Worm (Caenorhabditis elegans) whole organism, early embryonic: ENCODE data around the gene rde-12.

Experiments
- B0310.2 ChIP-seq: sonication (generic microtip); optimal IDR thresholded peaks from 2 replicates; lab custom pipeline; 2016; ENCODE audit warnings: mild to moderate bottlenecking, missing genetic modification characterization, missing compliant biosample characterization
- F13C5.2 ChIP-seq: sonication (generic microtip); optimal IDR thresholded peaks from 2 replicates; lab custom pipeline; 2017; ENCODE audit warnings: mild to moderate bottlenecking, missing genetic modification characterization, inconsistent platforms, missing compliant biosample characterization
- ama-1 ChIP-seq: fragments of 150-350 bp; optimal IDR thresholded peaks from 2 replicates; lab custom pipeline; 2014
- hnd-1 ChIP-seq: sonication (generic microtip); optimal IDR thresholded peaks from 2 replicates; lab custom pipeline; 2016; ENCODE audit warnings: missing genetic modification characterization, missing compliant biosample characterization
- scrt-1 ChIP-seq: fragments of 200-800 bp; sonication (Bioruptor generic); IDR thresholded peaks from 2 replicates; pipeline ENCODE4 v1.3.6; 2022; ENCODE audit warnings: missing genetic modification characterization, missing compliant biosample characterization
- tbx-37 ChIP-seq: fragments of 200-800 bp; sonication (Bioruptor generic); conservative IDR thresholded peaks from 2 replicates; pipeline ENCODE4 v1.3.6; 2022; ENCODE audit warnings: missing genetic modification reagents, missing genetic modification characterization, missing compliant biosample characterization

- TF ChIP-seq F13C5.2 (tag; lab: Kevin White, UChicago) (no peak), ama-1 (lab: Kevin White, UChicago) (no peak), tbx-37 (no peak), hnd-1 (tag; lab: Kevin White, UChicago) (no peak), scrt-1 (GFP tag; lab: Robert Waterston, UW) (no peak), B0310.2 (tag; lab: Kevin White, UChicago) (no peak)
Observed at ce11 chrV:13647185-13647584, 18.0 kb upstream of the rde-12 start.
